Fruit fly (Drosophila melanogaster): ENCODE results near the gene CG33493.

CG33493 gene

dm6 chr3L:10690904-10691408, 2.0 kb downstream of the CG33493 start, which contains the start of gene CG11811 (continued):
- TF ChIP-seq Dref (GFP tag; IDR thresholded peaks at IDR 0.05): peak; percentile 93
- TF ChIP-seq vvl (GFP tag; IDR thresholded peaks at IDR 0.05): 0 out of 2 replicates have a peak, but pooled peaks have one; percentile 20
- no peak for TF ChIP-seq Mad (GFP tag; optimal IDR thresholded peaks at IDR 0.05)
- TF ChIP-seq CG31224 (GFP tag; IDR thresholded peaks at IDR 0.05): peak; percentile 93
- TF ChIP-seq Rfx (GFP tag; IDR thresholded peaks at IDR 0.05): peak; percentile 52
- no peak for TF ChIP-seq chn (GFP tag; optimal IDR thresholded peaks at IDR 0.05)
- no peak for TF ChIP-seq Dad (GFP tag; optimal IDR thresholded peaks at IDR 0.05)
- TF ChIP-seq pzg (GFP tag; optimal IDR thresholded peaks at IDR 0.05): peak; percentile 62
- TF ChIP-seq klu (GFP tag; IDR thresholded peaks at IDR 0.05): no peak
- TF ChIP-seq lilli (GFP tag; optimal IDR thresholded peaks at IDR 0.05): peak; percentile 29
- peak; percentile 73 for TF ChIP-seq ato (GFP tag; IDR thresholded peaks at IDR 0.05; ENCODE audit: partially characterized antibody)
- TF ChIP-seq Doc3 (GFP tag; IDR thresholded peaks at IDR 0.05; ENCODE audit: partially characterized antibody): peak; percentile 74; the same call in 2 of the 3 replicates
- TF ChIP-seq CG12391 (tag; optimal IDR thresholded peaks at IDR 0.05): peak; percentile 10
- peak; percentile 7 for TF ChIP-seq lab (GFP tag; optimal IDR thresholded peaks at IDR 0.05)
- peak; percentile 78 for TF ChIP-seq CG6791 (GFP tag; IDR thresholded peaks at IDR 0.05; ENCODE audit: partially characterized antibody)
- peak; percentile 68; the same call in 1 of the 2 replicates for TF ChIP-seq nerfin-2 (GFP tag; IDR thresholded peaks at IDR 0.05; ENCODE audit: partially characterized antibody)
- TF ChIP-seq Nf-YC (tag; optimal IDR thresholded peaks at IDR 0.05): peak; percentile 29
- peak; percentile 17 for TF ChIP-seq CoRest (tag; optimal IDR thresholded peaks at IDR 0.05)
- TF ChIP-seq bsh (GFP tag; optimal IDR thresholded peaks at IDR 0.05): no peak
- peak; percentile 80 for TF ChIP-seq unc-4 (GFP tag; IDR thresholded peaks at IDR 0.05; ENCODE audit: partially characterized antibody)
- TF ChIP-seq p53 (GFP tag; optimal IDR thresholded peaks at IDR 0.05): peak; percentile 87
- peak; percentile 86 for TF ChIP-seq CG12769 (tag; optimal IDR thresholded peaks at IDR 0.05)
- peak; percentile 87 for TF ChIP-seq amos (GFP tag; IDR thresholded peaks at IDR 0.05; ENCODE audit: partially characterized antibody)
- TF ChIP-seq CG32532 (GFP tag; IDR thresholded peaks at IDR 0.05): 0 out of 2 replicates have a peak, but pooled peaks have one; percentile 36
- peak; percentile 81; the same call in 3 of the 4 replicates for TF ChIP-seq chinmo (GFP tag; IDR thresholded peaks at IDR 0.05; ENCODE audit: partially characterized antibody)
- TF ChIP-seq CG13287 (GFP tag; IDR thresholded peaks at IDR 0.05; ENCODE audit: partially characterized antibody): peak; percentile 89
- peak; percentile 64; the same call in 1 of the 3 replicates for TF ChIP-seq zen2 (GFP tag; IDR thresholded peaks at IDR 0.05; ENCODE audit: partially characterized antibody)
- peak; percentile 76 for TF ChIP-seq knrl (GFP tag; IDR thresholded peaks at IDR 0.05; ENCODE audit: partially characterized antibody)
- peak; percentile 51; the same call in 1 of the 2 replicates for TF ChIP-seq CG9932 (GFP tag; IDR thresholded peaks at IDR 0.05)
- peak; percentile 29 for TF ChIP-seq Lhr (GFP tag; optimal IDR thresholded peaks at IDR 0.05)
- TF ChIP-seq E2f2 (GFP tag; IDR thresholded peaks at IDR 0.05): peak; percentile 75
- peak; percentile 76 for TF ChIP-seq tna (GFP tag; IDR thresholded peaks at IDR 0.05; ENCODE audit: partially characterized antibody)
- TF ChIP-seq Dbx (GFP tag; IDR thresholded peaks at IDR 0.05): peak; percentile 28; the same call in 1 of the 3 replicates
- no peak for TF ChIP-seq CG6254 (GFP tag; optimal IDR thresholded peaks at IDR 0.05)
- peak; percentile 77 for TF ChIP-seq YL-1 (GFP tag; optimal IDR thresholded peaks at IDR 0.05)
- peak; percentile 16 for TF ChIP-seq gro (GFP tag; optimal IDR thresholded peaks at IDR 0.05)
- TF ChIP-seq Dp (GFP tag; optimal IDR thresholded peaks at IDR 0.05): peak; percentile 63
- no peak for TF ChIP-seq Camta (GFP tag; optimal IDR thresholded peaks at IDR 0.05)
- TF ChIP-seq mirr (GFP tag; optimal IDR thresholded peaks at IDR 0.05): no peak
- peak; percentile 60; the same call in 2 of the 3 replicates for TF ChIP-seq vnd (GFP tag; IDR thresholded peaks at IDR 0.05; ENCODE audit: partially characterized antibody)
- TF ChIP-seq Bgb (GFP tag; IDR thresholded peaks at IDR 0.05; ENCODE audit: partially characterized antibody): peak; percentile 83
- peak; percentile 7 for TF ChIP-seq CG2712 (tag; optimal IDR thresholded peaks at IDR 0.05)
- TF ChIP-seq her (GFP tag; optimal IDR thresholded peaks at IDR 0.05): peak; percentile 15
- TF ChIP-seq CG17568 (GFP tag; optimal IDR thresholded peaks at IDR 0.05): no peak
- peak; percentile 66 for TF ChIP-seq CG8290 (GFP tag; optimal IDR thresholded peaks at IDR 0.05)
- TF ChIP-seq CG8290 (tag; optimal IDR thresholded peaks at IDR 0.05): peak; percentile 73 to 75
- peak; percentile 27 for TF ChIP-seq CG3281 (GFP tag; optimal IDR thresholded peaks at IDR 0.05)
- no peak for TF ChIP-seq Fer2 (tag; optimal IDR thresholded peaks at IDR 0.05)

Data from whole organism, embryonic.